Worm (Caenorhabditis elegans): ENCODE measurements around the gene M03C11.1.
A peak's percentile ranks its signal among the peaks of the same experiment; 100 is the strongest.

The M03C11.1 gene

DNA sequence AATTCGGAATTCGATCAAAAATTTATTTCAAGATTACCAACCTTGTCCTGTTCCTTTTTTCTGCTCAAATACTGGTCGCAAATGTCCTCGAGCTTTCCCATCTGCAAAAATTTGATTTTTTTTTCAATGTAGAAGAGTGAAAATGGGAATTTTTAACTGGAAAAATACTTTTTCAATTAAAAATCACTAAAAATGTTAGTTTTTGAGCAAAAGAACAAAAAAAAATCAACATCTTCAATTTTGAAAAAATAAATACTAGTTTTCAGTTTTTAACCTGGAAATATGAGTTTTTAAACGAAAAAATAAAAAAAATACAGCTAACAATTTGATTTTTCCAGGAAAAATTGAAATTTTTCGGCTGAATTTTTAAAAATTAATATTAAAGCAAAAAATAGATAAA is 32.0 kb upstream of the M03C11.1 start, which contains the start of gene prp-3:
Gene prp-3, minus strand, starts transcription at position 101 of the 400 bp plus-strand sequence.
- TF ChIP-seq unc-86 (tag; optimal IDR thresholded peaks at IDR 0.05): no peak

ce11 chrIII:10423906-10424305 is 28.0 kb upstream of the M03C11.1 start, which contains the start of gene M03C11.6:
Gene M03C11.6 (minus strand): TSS chrIII:10424006.
- TF ChIP-seq pax-1 (tag; optimal IDR thresholded peaks at IDR 0.05) (no peak), nhr-232 (tag; optimal IDR thresholded peaks at IDR 0.05) (no peak), ceh-18 (tag; optimal IDR thresholded peaks at IDR 0.05) (no peak), fkh-10 (GFP tag; optimal IDR thresholded peaks at IDR 0.05) (no peak), pqm-1 (tag; optimal IDR thresholded peaks at IDR 0.05) (no peak), ceh-24 (tag; optimal IDR thresholded peaks at IDR 0.05) (no peak), fkh-6 (tag; optimal IDR thresholded peaks at IDR 0.05) (no peak), nhr-11 (tag; optimal IDR thresholded peaks at IDR 0.05) (no peak), C38D4.7 (GFP tag; optimal IDR thresholded peaks at IDR 0.05) (no peak), sdc-2 (tag; optimal IDR thresholded peaks at IDR 0.05) (no peak), unc-55 (GFP tag; optimal IDR thresholded peaks at IDR 0.05) (no peak), elt-2 (tag; optimal IDR thresholded peaks at IDR 0.05) (no peak), unc-3 (GFP tag; conservative IDR thresholded peaks at IDR 0.05) (no peak), unc-3 (tag; optimal IDR thresholded peaks at IDR 0.05) (no peak)

ce11 chrIII:10421680-10422079 is 25.8 kb upstream of the M03C11.1 start:
- TF ChIP-seq pag-3 (tag; optimal IDR thresholded peaks at IDR 0.05; ENCODE audit: borderline replicate concordance) (no peak), zip-5 (tag; optimal IDR thresholded peaks at IDR 0.05) (no peak), hlh-30 (tag; optimal IDR thresholded peaks at IDR 0.05; ENCODE audit: insufficient read depth) (no peak)

ce11 chrIII:10415822-10416221 is 19.9 kb upstream of the M03C11.1 start, which contains the start of gene ymel-1:
Gene ymel-1 (plus strand): TSS chrIII:10416139.
- TF ChIP-seq ama-1 (optimal IDR thresholded peaks at IDR 0.05) (peak; percentile 49), nhr-11 (tag; optimal IDR thresholded peaks at IDR 0.05) (no peak), fkh-6 (tag; optimal IDR thresholded peaks at IDR 0.05) (no peak), ceh-6 (GFP tag; optimal IDR thresholded peaks at IDR 0.05) (no peak), unc-42 (tag; optimal IDR thresholded peaks at IDR 0.05) (no peak), C08G9.2 (tag; optimal IDR thresholded peaks at IDR 0.05) (no peak), ceh-30 (tag; optimal IDR thresholded peaks at IDR 0.05) (no peak), K09A11.1 (tag; optimal IDR thresholded peaks at IDR 0.05; ENCODE audit: insufficient read depth) (no peak), elt-2 (tag; optimal IDR thresholded peaks at IDR 0.05) (peak; percentile 34), hlh-30 (tag; optimal IDR thresholded peaks at IDR 0.05; ENCODE audit: insufficient read depth) (no peak), tbx-7 (tag; optimal IDR thresholded peaks at IDR 0.05) (no peak), ceh-34 (tag; optimal IDR thresholded peaks at IDR 0.05) (no peak), dmd-4 (tag; optimal IDR thresholded peaks at IDR 0.05; ENCODE audit: borderline replicate concordance) (no peak)

ce11 chrIII:10407198-10407663 is 11.3 kb upstream of the M03C11.1 start, which contains the start of gene hat-1:
Gene hat-1 (minus strand): TSS chrIII:10407248.
- TF ChIP-seq lim-6 (tag; optimal IDR thresholded peaks at IDR 0.05): no peak
- TF ChIP-seq hlh-15 (tag; optimal IDR thresholded peaks at IDR 0.05): no peak
- TF ChIP-seq ceh-30 (tag; optimal IDR thresholded peaks at IDR 0.05): peak; percentile 17
- no peak for TF ChIP-seq ceh-24 (tag; optimal IDR thresholded peaks at IDR 0.05)
- TF ChIP-seq odd-2 (tag; optimal IDR thresholded peaks at IDR 0.05): no peak
- no peak for TF ChIP-seq pag-3 (tag; optimal IDR thresholded peaks at IDR 0.05; ENCODE audit: borderline replicate concordance)
- no peak for TF ChIP-seq K09A11.1 (tag; optimal IDR thresholded peaks at IDR 0.05; ENCODE audit: insufficient read depth)
- peak; percentile 55 for TF ChIP-seq unc-55 (GFP tag; optimal IDR thresholded peaks at IDR 0.05)
- TF ChIP-seq F13H6.1 (tag; optimal IDR thresholded peaks at IDR 0.05): no peak
- peak; percentile 66 for TF ChIP-seq ceh-31 (tag; optimal IDR thresholded peaks at IDR 0.05)
- TF ChIP-seq pha-4 (tag; optimal IDR thresholded peaks at IDR 0.05): no peak
- no peak for TF ChIP-seq elt-4 (tag; optimal IDR thresholded peaks at IDR 0.05)
- TF ChIP-seq ttx-3 (tag; optimal IDR thresholded peaks at IDR 0.05): no peak
- TF ChIP-seq ceh-9 (tag; optimal IDR thresholded peaks at IDR 0.05): no peak
- no peak for TF ChIP-seq fkh-6 (tag; optimal IDR thresholded peaks at IDR 0.05)
- TF ChIP-seq sdc-2 (tag; optimal IDR thresholded peaks at IDR 0.05): no peak
- no peak for TF ChIP-seq ceh-48 (tag; optimal IDR thresholded peaks at IDR 0.05)
- TF ChIP-seq unc-42 (tag; optimal IDR thresholded peaks at IDR 0.05): peak; percentile 66
- TF ChIP-seq ztf-16 (tag; optimal IDR thresholded peaks at IDR 0.05): no peak
- peak; percentile 45 for TF ChIP-seq ceh-34 (tag; optimal IDR thresholded peaks at IDR 0.05)
- TF ChIP-seq sox-2 (GFP tag; IDR thresholded peaks at IDR 0.05): no peak
- TF ChIP-seq nfya-1 (tag; optimal IDR thresholded peaks at IDR 0.05): peak; percentile 80
- TF ChIP-seq elt-2 (tag; optimal IDR thresholded peaks at IDR 0.05): no peak
- TF ChIP-seq pros-1 (tag; optimal IDR thresholded peaks at IDR 0.05): no peak
- TF ChIP-seq unc-86 (tag; optimal IDR thresholded peaks at IDR 0.05): no peak
- no peak for TF ChIP-seq K02D7.2 (tag; optimal IDR thresholded peaks at IDR 0.05)
- TF ChIP-seq ama-1 (optimal IDR thresholded peaks at IDR 0.05): no peak
- TF ChIP-seq zip-5 (tag; optimal IDR thresholded peaks at IDR 0.05): no peak
- no peak for TF ChIP-seq eyg-1 (tag; optimal IDR thresholded peaks at IDR 0.05)

Data from whole organism, late embryonic.